Fruit fly (Drosophila melanogaster) whole organism, prepupa: ENCODE results near the gene CG46312.
A peak's percentile ranks its signal among the peaks of the same experiment; 100 is the strongest.

Experiments
- Blimp-1 ChIP-seq: fragments of 200-800 bp; sonication (Bioruptor generic); optimal IDR thresholded peaks from 3 replicates; lab custom pipeline; 2017; ENCODE audit warnings: missing biosample characterization, missing genetic modification characterization, mild to moderate bottlenecking, moderate library complexity, missing genetic modification reagents
- CG10631 ChIP-seq: fragments of 200-800 bp; sonication (Bioruptor generic); optimal IDR thresholded peaks from 2 replicates; lab custom pipeline; 2016; ENCODE audit warnings: missing biosample characterization, missing genetic modification characterization
- CG10669 ChIP-seq: fragments of 200-800 bp; sonication (Bioruptor generic); optimal IDR thresholded peaks from 3 replicates; lab custom pipeline; 2018; ENCODE audit warnings: missing biosample characterization, mild to moderate bottlenecking, missing genetic modification characterization, moderate library complexity
- CG11294 ChIP-seq: fragments of 200-800 bp; sonication (Bioruptor generic); IDR thresholded peaks from 2 replicates; pipeline ENCODE4 v1.3.6; 2022; ENCODE audit warnings: missing biosample characterization, missing genetic modification characterization
- CG11762 ChIP-seq: fragments of 200-800 bp; sonication (Bioruptor generic); optimal IDR thresholded peaks from 3 replicates; lab custom pipeline; 2016; ENCODE audit warnings: missing biosample characterization, missing genetic modification characterization; ENCODE audit not compliant: insufficient read depth
- CG15336 ChIP-seq: fragments of 200-800 bp; sonication (Bioruptor generic); IDR thresholded peaks from 2 replicates; pipeline ENCODE4 v1.3.6; 2022; ENCODE audit warnings: missing biosample characterization, missing genetic modification characterization
- CG1621 ChIP-seq: fragments of 200-800 bp; sonication (Bioruptor generic); optimal IDR thresholded peaks from 3 replicates; lab custom pipeline; 2018; ENCODE audit warnings: missing biosample characterization, mild to moderate bottlenecking, missing genetic modification characterization
- CG16779 ChIP-seq: fragments of 200-800 bp; sonication (Bioruptor generic); optimal IDR thresholded peaks from 3 replicates; lab custom pipeline; 2017; ENCODE audit warnings: missing biosample characterization, mild to moderate bottlenecking, missing genetic modification characterization
- CG3032 ChIP-seq: fragments of 200-800 bp; optimal IDR thresholded peaks from 2 replicates; lab custom pipeline; 2019; ENCODE audit warnings: missing biosample characterization, mild to moderate bottlenecking, missing genetic modification characterization, moderate library complexity
- CG34406 ChIP-seq: fragments of 200-800 bp; sonication (Bioruptor generic); optimal IDR thresholded peaks from 3 replicates; lab custom pipeline; 2016; ENCODE audit warnings: missing biosample characterization, missing genetic modification characterization
- CG4318 ChIP-seq: fragments of 200-800 bp; sonication (Bioruptor generic); optimal IDR thresholded peaks from 3 replicates; lab custom pipeline; 2017; ENCODE audit warnings: missing biosample characterization, mild to moderate bottlenecking, missing genetic modification characterization
- CG6163 ChIP-seq: fragments of 200-800 bp; sonication (Bioruptor generic); IDR thresholded peaks from 3 replicates; pipeline ENCODE4 v1.3.6; 2022; ENCODE audit warnings: missing biosample characterization, missing genetic modification characterization
- CG6792 ChIP-seq: fragments of 200-800 bp; sonication (Bioruptor generic); optimal IDR thresholded peaks from 3 replicates; lab custom pipeline; 2016; ENCODE audit warnings: missing biosample characterization, missing genetic modification characterization
- CG6854 ChIP-seq: fragments of 200-800 bp; sonication (Bioruptor generic); optimal IDR thresholded peaks from 2 replicates; lab custom pipeline; 2017; ENCODE audit warnings: missing biosample characterization, mild to moderate bottlenecking, missing genetic modification characterization
- CG7368 ChIP-seq: fragments of 200-800 bp; sonication (Bioruptor generic); optimal IDR thresholded peaks from 3 replicates; lab custom pipeline; 2016; ENCODE audit warnings: missing biosample characterization, missing genetic modification characterization
- CG8319 ChIP-seq: fragments of 200-800 bp; sonication (Bioruptor generic); optimal IDR thresholded peaks from 3 replicates; lab custom pipeline; 2016; ENCODE audit warnings: missing biosample characterization, missing genetic modification characterization
- CG8632 ChIP-seq: fragments of 200-800 bp; sonication (Bioruptor generic); optimal IDR thresholded peaks from 3 replicates; lab custom pipeline; 2016; ENCODE audit warnings: missing biosample characterization, missing genetic modification characterization
- CG9139 ChIP-seq: fragments of 200-800 bp; sonication (Bioruptor generic); optimal IDR thresholded peaks from 3 replicates; lab custom pipeline; 2017; ENCODE audit warnings: missing biosample characterization, mild to moderate bottlenecking, missing genetic modification characterization
- Eip78C ChIP-seq: fragments of 200-800 bp; sonication (Bioruptor generic); peaks from one replicate; lab custom pipeline; 2016; ENCODE audit warnings: missing biosample characterization, missing genetic modification characterization
- Ets96B ChIP-seq: fragments of 200-800 bp; optimal IDR thresholded peaks from 2 replicates; lab custom pipeline; 2019; ENCODE audit warnings: missing biosample characterization, mild to moderate bottlenecking, missing genetic modification characterization, moderate library complexity
- Gug ChIP-seq: fragments of 200-800 bp; sonication (Bioruptor generic); IDR thresholded peaks from 2 replicates; pipeline ENCODE4 v1.3.6; 2022; ENCODE audit warnings: missing biosample characterization, missing genetic modification characterization
- Hr39 ChIP-seq: fragments of 200-800 bp; sonication (Bioruptor generic); optimal IDR thresholded peaks from 2 replicates; lab custom pipeline; 2016; ENCODE audit warnings: missing biosample characterization, missing genetic modification characterization
- Hr4 ChIP-seq: fragments of 200-800 bp; sonication (Bioruptor generic); optimal IDR thresholded peaks from 3 replicates; lab custom pipeline; 2016; ENCODE audit warnings: missing biosample characterization, missing genetic modification characterization
- Lpt ChIP-seq: fragments of 200-800 bp; sonication (Bioruptor generic); optimal IDR thresholded peaks from 3 replicates; lab custom pipeline; 2016; ENCODE audit warnings: missing biosample characterization, missing genetic modification characterization
- Smox ChIP-seq: fragments of 200-800 bp; sonication (Bioruptor generic); optimal IDR thresholded peaks from 3 replicates; lab custom pipeline; 2016; ENCODE audit warnings: missing biosample characterization, missing genetic modification characterization
- Sox102F ChIP-seq: fragments of 200-800 bp; sonication (Bioruptor generic); optimal IDR thresholded peaks from 2 replicates; lab custom pipeline; 2016; ENCODE audit warnings: missing biosample characterization, mild to moderate bottlenecking, missing genetic modification characterization
- Sox14 ChIP-seq: fragments of 200-800 bp; sonication (Bioruptor generic); optimal IDR thresholded peaks from 3 replicates; lab custom pipeline; 2016; ENCODE audit warnings: missing biosample characterization, missing genetic modification characterization
- Sox15 ChIP-seq: fragments of 200-800 bp; sonication (Bioruptor generic); optimal IDR thresholded peaks from 3 replicates; lab custom pipeline; 2016; ENCODE audit warnings: missing biosample characterization, missing genetic modification characterization
- achi ChIP-seq: fragments of 200-800 bp; sonication (Bioruptor generic); optimal IDR thresholded peaks from 3 replicates; lab custom pipeline; 2016; ENCODE audit warnings: missing biosample characterization, missing genetic modification characterization
- acj6 ChIP-seq: fragments of 200-800 bp; sonication (Bioruptor generic); optimal IDR thresholded peaks from 3 replicates; lab custom pipeline; 2016; ENCODE audit warnings: missing biosample characterization, missing genetic modification characterization
- dac ChIP-seq: fragments of 200-800 bp; sonication (Bioruptor generic); optimal IDR thresholded peaks from 2 replicates; lab custom pipeline; 2017; ENCODE audit warnings: missing biosample characterization, mild to moderate bottlenecking, missing genetic modification characterization
- eg ChIP-seq: fragments of 200-800 bp; sonication (Bioruptor generic); IDR thresholded peaks from 3 replicates; pipeline ENCODE4 v1.3.6; 2022; ENCODE audit warnings: missing biosample characterization, missing genetic modification characterization
- esn ChIP-seq: fragments of 200-800 bp; sonication (Bioruptor generic); optimal IDR thresholded peaks from 2 replicates; lab custom pipeline; 2016; ENCODE audit warnings: missing biosample characterization, mild to moderate bottlenecking, missing genetic modification characterization, moderate library complexity
- fd59A ChIP-seq: fragments of 200-800 bp; sonication (Bioruptor generic); optimal IDR thresholded peaks from 2 replicates; lab custom pipeline; 2017; ENCODE audit warnings: missing biosample characterization, mild to moderate bottlenecking, missing genetic modification characterization, missing genetic modification reagents
- fd85E ChIP-seq: fragments of 200-800 bp; sonication (Bioruptor generic); optimal IDR thresholded peaks from 3 replicates; lab custom pipeline; 2016; ENCODE audit warnings: missing biosample characterization, missing genetic modification characterization
- fkh ChIP-seq: fragments of 200-800 bp; sonication (Bioruptor generic); optimal IDR thresholded peaks from 3 replicates; lab custom pipeline; 2017; ENCODE audit warnings: missing biosample characterization, mild to moderate bottlenecking, missing genetic modification characterization, moderate library complexity
- lz ChIP-seq: fragments of 200-800 bp; sonication (Bioruptor generic); optimal IDR thresholded peaks from 3 replicates; lab custom pipeline; 2016; ENCODE audit warnings: missing biosample characterization, missing genetic modification characterization
- net ChIP-seq: fragments of 200-800 bp; sonication (Bioruptor generic); optimal IDR thresholded peaks from 3 replicates; lab custom pipeline; 2016; ENCODE audit warnings: missing biosample characterization, missing genetic modification characterization
- pdm3 ChIP-seq: fragments of 200-800 bp; sonication (Bioruptor generic); optimal IDR thresholded peaks from 3 replicates; lab custom pipeline; 2016; ENCODE audit warnings: missing biosample characterization, missing genetic modification characterization
- salr ChIP-seq, 2 experiments: fragments of 200-800 bp; sonication (Bioruptor generic); optimal IDR thresholded peaks; 3 replicates each; lab custom pipeline; 2016 to 2018; ENCODE audit warnings: missing biosample characterization in 2 of 2, missing genetic modification characterization in 2 of 2, mild to moderate bottlenecking in 1 of 2
- ss ChIP-seq, 2 experiments: fragments of 200-800 bp; sonication (Bioruptor generic); optimal IDR thresholded peaks; 2 replicates in 1 of 2; 3 replicates in 1 of 2; lab custom pipeline; 2017 to 2018; ENCODE audit warnings: mild to moderate bottlenecking in 2 of 2, missing biosample characterization in 2 of 2, missing genetic modification characterization in 2 of 2, moderate library complexity in 1 of 2
- svp ChIP-seq: fragments of 200-800 bp; sonication (Bioruptor generic); peaks from one replicate; lab custom pipeline; 2016; ENCODE audit warnings: missing biosample characterization, missing genetic modification characterization
- topi ChIP-seq: fragments of 200-800 bp; sonication (Bioruptor generic); optimal IDR thresholded peaks from 3 replicates; lab custom pipeline; 2016; ENCODE audit warnings: missing biosample characterization, missing genetic modification characterization

Gene CG46312

DNA sequence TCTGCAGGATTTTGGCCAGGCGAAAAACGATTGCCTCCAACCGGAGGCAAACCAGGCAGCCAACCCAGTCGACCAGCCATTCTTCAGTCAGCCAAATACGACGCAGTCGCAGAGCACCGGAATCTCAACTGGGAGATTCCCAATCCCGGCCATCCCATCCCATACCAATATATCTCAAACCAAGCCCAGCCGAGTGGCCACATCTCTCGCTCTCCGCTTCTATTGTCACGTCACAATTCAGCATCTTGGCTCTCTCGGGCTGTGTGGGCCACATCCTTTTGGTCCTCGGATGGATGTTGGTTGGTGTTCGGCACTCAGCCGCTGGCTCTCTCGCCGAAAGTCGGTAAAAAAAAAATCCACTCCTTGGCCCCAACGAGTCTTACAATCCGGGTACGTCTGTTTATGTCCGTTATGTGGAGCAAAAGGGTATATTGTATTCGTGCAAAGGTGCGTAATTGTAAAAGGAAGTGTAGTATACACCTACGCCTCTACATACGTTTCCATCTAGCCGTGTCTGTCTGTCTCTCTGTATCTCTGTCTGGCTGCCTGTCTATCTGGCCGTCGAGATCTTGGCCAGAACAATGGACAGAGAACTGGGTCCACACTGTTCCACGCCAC, 18.5 kb downstream of the CG46312 start, which contains the start of gene mmd:
Gene mmd, minus strand, starts transcription at position 3 of the 618 bp plus-strand sequence.
- no peak for TF ChIP-seq Eip78C (GFP tag; lab: Kevin White, UChicago)
- TF ChIP-seq CG3032 (tag; lab: Kevin White, UChicago), result no peak
- TF ChIP-seq CG9139 (GFP tag; lab: Kevin White, UChicago), result no peak
- no peak for TF ChIP-seq Smox (GFP tag; lab: Kevin White, UChicago)
- no peak for TF ChIP-seq CG10669 (GFP tag; lab: Kevin White, UChicago)
- TF ChIP-seq CG6163 (GFP tag; lab: Robert Waterston, UW), result no peak
- TF ChIP-seq Hr4, result no peak
- no peak for TF ChIP-seq achi (GFP tag; lab: Kevin White, UChicago)
- no peak for TF ChIP-seq eg
- no peak for TF ChIP-seq esn (GFP tag; lab: Kevin White, UChicago)
- TF ChIP-seq Ets96B (tag; lab: Kevin White, UChicago), result no peak
- no peak for TF ChIP-seq CG1621
- no peak for TF ChIP-seq lz (GFP tag; lab: Kevin White, UChicago)
- no peak for TF ChIP-seq ss (GFP tag; optimal IDR thresholded peaks at IDR 0.05; lab: Kevin White, UChicago)
- TF ChIP-seq Sox15 (GFP tag; lab: Kevin White, UChicago), result no peak
- TF ChIP-seq topi (GFP tag; lab: Kevin White, UChicago), result no peak

DNA sequence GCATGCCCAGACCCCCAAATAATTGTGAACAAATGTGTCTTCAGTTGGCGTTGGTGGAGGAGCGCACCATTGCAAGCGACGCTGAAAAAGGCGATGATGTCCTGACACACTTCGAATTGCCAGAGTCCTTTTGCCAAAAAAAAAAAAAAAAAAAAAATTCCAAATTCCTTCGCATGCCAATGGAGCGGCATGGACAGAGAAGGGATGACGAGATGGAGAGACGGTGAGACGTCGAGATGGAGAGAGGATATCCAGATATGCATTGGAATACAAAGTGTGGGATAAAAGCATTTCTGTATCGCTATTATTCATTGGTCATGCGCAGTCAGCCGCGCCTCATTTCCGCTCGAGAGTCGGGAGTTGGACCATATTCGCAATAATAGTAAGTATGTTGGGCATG, 20.2 kb downstream of the CG46312 start:
- no peak for TF ChIP-seq Sox102F
- peak; percentile 3 for TF ChIP-seq svp
- TF ChIP-seq, all 60 proteins: peak for 1

DNA sequence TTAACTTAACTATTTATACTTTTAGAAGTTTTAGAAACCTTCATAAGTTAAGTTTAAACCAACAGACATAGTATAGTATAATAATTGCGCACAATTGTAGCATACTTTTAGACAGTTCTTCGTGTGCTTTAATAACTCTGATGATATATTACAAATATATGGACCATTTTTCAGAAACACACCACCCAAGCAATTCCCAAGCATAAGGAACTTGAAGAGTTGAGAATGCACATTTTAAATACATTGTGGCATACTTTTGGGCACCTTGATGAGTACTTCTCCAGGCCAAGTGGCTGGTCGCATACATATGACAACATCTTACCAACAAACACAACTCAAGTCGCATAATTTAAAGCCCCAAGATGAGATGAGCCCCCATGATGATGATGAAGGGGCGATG, 22.2 kb downstream of the CG46312 start:
- TF ChIP-seq CG8319 (GFP tag; lab: Kevin White, UChicago), result no peak
- no peak for TF ChIP-seq fd59A (GFP tag; lab: Kevin White, UChicago)
- TF ChIP-seq pdm3 (GFP tag; lab: Kevin White, UChicago), result no peak
- no peak for TF ChIP-seq Hr39 (GFP tag; lab: Kevin White, UChicago)
- TF ChIP-seq CG11762 (GFP tag; lab: Kevin White, UChicago), result no peak
- no peak for TF ChIP-seq Blimp-1 (GFP tag; lab: Kevin White, UChicago)
- TF ChIP-seq CG16779 (tag; lab: Kevin White, UChicago), result no peak
- TF ChIP-seq CG4318 (GFP tag; lab: Kevin White, UChicago), result no peak
- TF ChIP-seq Sox102F, result no peak
- TF ChIP-seq Sox14, result no peak
- TF ChIP-seq dac, result no peak
- no peak for TF ChIP-seq net (GFP tag; lab: Kevin White, UChicago)
- TF ChIP-seq fkh, result no peak
- TF ChIP-seq fd85E, result no peak
- TF ChIP-seq salr (GFP tag; optimal IDR thresholded peaks at IDR 0.05; lab: Kevin White, UChicago), result no peak

DNA sequence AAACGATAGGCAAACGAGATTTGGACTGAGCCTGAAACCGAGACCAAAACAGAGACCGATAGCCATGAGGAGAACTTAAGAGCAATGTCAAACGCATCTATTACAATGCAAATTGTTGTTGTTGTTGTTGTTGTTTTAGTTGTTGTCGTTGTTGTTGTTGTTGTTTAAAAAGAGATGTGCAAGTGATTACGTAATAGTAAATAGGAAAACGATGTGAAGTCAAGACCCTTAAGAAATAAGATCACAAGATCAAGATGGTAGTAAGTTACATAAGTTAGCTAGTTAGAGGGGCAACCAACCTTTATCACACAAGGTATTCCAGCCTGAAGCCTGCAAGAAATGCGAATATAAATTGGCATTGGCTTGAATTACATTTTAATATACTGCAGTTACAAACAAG, 41.7 kb downstream of the CG46312 start:
- no peak for TF ChIP-seq Smox (GFP tag; lab: Kevin White, UChicago)
- TF ChIP-seq CG6854 (GFP tag; lab: Kevin White, UChicago), result no peak
- no peak for TF ChIP-seq Eip78C (GFP tag; lab: Kevin White, UChicago)
- no peak for TF ChIP-seq CG6792 (GFP tag; lab: Kevin White, UChicago)
- TF ChIP-seq CG15336 (GFP tag; lab: Robert Waterston, UW), result no peak
- TF ChIP-seq Lpt (GFP tag; lab: Kevin White, UChicago), result no peak
- TF ChIP-seq CG8632 (GFP tag; lab: Kevin White, UChicago), result no peak
- no peak for TF ChIP-seq Gug
- TF ChIP-seq Ets96B (tag; lab: Kevin White, UChicago), result no peak
- no peak for TF ChIP-seq acj6 (GFP tag; lab: Kevin White, UChicago)
- no peak for TF ChIP-seq eg
- TF ChIP-seq achi (GFP tag; lab: Kevin White, UChicago), result no peak
- no peak for TF ChIP-seq CG11294 (GFP tag; lab: Robert Waterston, UW)
- TF ChIP-seq CG7368 (GFP tag; lab: Kevin White, UChicago), result no peak
- TF ChIP-seq CG10631 (GFP tag; lab: Kevin White, UChicago), result no peak
- TF ChIP-seq CG34406 (GFP tag; lab: Kevin White, UChicago), result no peak
- TF ChIP-seq net (GFP tag; lab: Kevin White, UChicago), result no peak
